Worm (Caenorhabditis elegans): Measurements from ENCODE around the gene ceh-36.

ceh-36 gene

ce11 chrX:14164234-14164633, 22.1 kb downstream of the ceh-36 start, which contains the start of gene vha-20:
Gene vha-20, minus strand, starts transcription at chrX:14164506.
- peak; percentile 51 for TF ChIP-seq ama-1 (optimal IDR thresholded peaks at IDR 0.05)
- TF ChIP-seq unc-62 (GFP tag; optimal IDR thresholded peaks at IDR 0.05), result no peak
- TF ChIP-seq ztf-1 (GFP tag; conservative IDR thresholded peaks at IDR 0.05), result no peak

- no peak for TF ChIP-seq R02D3.7 (tag; optimal IDR thresholded peaks at IDR 0.05)
- no peak for TF ChIP-seq Y55F3AM.14 (GFP tag; optimal IDR thresholded peaks at IDR 0.05)
- TF ChIP-seq elt-1 (tag; optimal IDR thresholded peaks at IDR 0.05), result no peak
- TF ChIP-seq skn-1 (tag; optimal IDR thresholded peaks at IDR 0.05), result no peak
- TF ChIP-seq nhr-6 (tag; optimal IDR thresholded peaks at IDR 0.05), result no peak
- TF ChIP-seq sma-3 (GFP tag; optimal IDR thresholded peaks at IDR 0.05), result peak; percentile 60
- no peak for TF ChIP-seq ama-1 (optimal IDR thresholded peaks at IDR 0.05)
- TF ChIP-seq sma-9 (GFP tag; optimal IDR thresholded peaks at IDR 0.05), result peak; percentile 43
- TF ChIP-seq sma-9 (tag; optimal IDR thresholded peaks at IDR 0.05), result no peak
- no peak for TF ChIP-seq blmp-1 (tag; optimal IDR thresholded peaks at IDR 0.05; ENCODE audit: insufficient read depth)
- TF ChIP-seq crh-2 (tag; optimal IDR thresholded peaks at IDR 0.05), result peak; percentile 43
- TF ChIP-seq mab-5 (tag; optimal IDR thresholded peaks at IDR 0.05), result no peak
- no peak for TF ChIP-seq nhr-23 (tag; optimal IDR thresholded peaks at IDR 0.05)
- no peak for TF ChIP-seq ceh-16 (tag; optimal IDR thresholded peaks at IDR 0.05)
- TF ChIP-seq ztf-11 (tag; optimal IDR thresholded peaks at IDR 0.05), result no peak
- TF ChIP-seq nhr-25 (tag; optimal IDR thresholded peaks at IDR 0.05), result no peak
- TF ChIP-seq ceh-82 (tag; optimal IDR thresholded peaks at IDR 0.05), result no peak
- TF ChIP-seq nhr-77 (tag; optimal IDR thresholded peaks at IDR 0.05), result no peak
- TF ChIP-seq elt-3 (tag; optimal IDR thresholded peaks at IDR 0.05), result no peak
- TF ChIP-seq sem-4 (tag; optimal IDR thresholded peaks at IDR 0.05), result no peak
- TF ChIP-seq nhr-10 (tag; optimal IDR thresholded peaks at IDR 0.05), result no peak
- no peak for TF ChIP-seq mdl-1 (tag; optimal IDR thresholded peaks at IDR 0.05)
- TF ChIP-seq ZK546.5 (tag; optimal IDR thresholded peaks at IDR 0.05), result no peak
- peak; percentile 29 for TF ChIP-seq fos-1 (tag; optimal IDR thresholded peaks at IDR 0.05)
- TF ChIP-seq peb-1 (tag; optimal IDR thresholded peaks at IDR 0.05), result no peak
- no peak for TF ChIP-seq nhr-11 (tag; optimal IDR thresholded peaks at IDR 0.05)
- TF ChIP-seq unc-62 (GFP tag; optimal IDR thresholded peaks at IDR 0.05), result no peak
- no peak for TF ChIP-seq unc-55 (GFP tag; optimal IDR thresholded peaks at IDR 0.05)
- TF ChIP-seq nhr-129 (tag; optimal IDR thresholded peaks at IDR 0.05), result no peak
- no peak for TF ChIP-seq nhr-12 (tag; optimal IDR thresholded peaks at IDR 0.05)
- TF ChIP-seq snpc-4 (tag; optimal IDR thresholded peaks at IDR 0.05), result no peak
- TF ChIP-seq mbf-1 (tag; optimal IDR thresholded peaks at IDR 0.05), result no peak
- TF ChIP-seq lin-39 (tag; optimal IDR thresholded peaks at IDR 0.05), result no peak
- TF ChIP-seq egl-27 (tag; optimal IDR thresholded peaks at IDR 0.05), result no peak
- TF ChIP-seq C34F6.9 (tag; optimal IDR thresholded peaks at IDR 0.05), result no peak
- TF ChIP-seq lin-13 (GFP tag; optimal IDR thresholded peaks at IDR 0.05), result peak; percentile 27
- TF ChIP-seq unc-39 (tag; optimal IDR thresholded peaks at IDR 0.05), result no peak
- no peak for TF ChIP-seq nhr-237 (tag; optimal IDR thresholded peaks at IDR 0.05)
- no peak for TF ChIP-seq ztf-1 (GFP tag; conservative IDR thresholded peaks at IDR 0.05)
- TF ChIP-seq lsy-2 (tag; optimal IDR thresholded peaks at IDR 0.05), result no peak
- peak; percentile 53 for TF ChIP-seq gmeb-1 (tag; optimal IDR thresholded peaks at IDR 0.05)
- TF ChIP-seq ztf-4 (tag; optimal IDR thresholded peaks at IDR 0.05), result no peak
- TF ChIP-seq zag-1 (tag; optimal IDR thresholded peaks at IDR 0.05), result no peak
- TF ChIP-seq F13H6.1 (tag; optimal IDR thresholded peaks at IDR 0.05), result no peak
- no peak for TF ChIP-seq lin-11 (tag; optimal IDR thresholded peaks at IDR 0.05)
- TF ChIP-seq nhr-21 (tag; optimal IDR thresholded peaks at IDR 0.05), result peak; percentile 37
- TF ChIP-seq alr-1 (tag; optimal IDR thresholded peaks at IDR 0.05), result no peak
- TF ChIP-seq dmd-4 (tag; optimal IDR thresholded peaks at IDR 0.05), result no peak
- no peak for TF ChIP-seq aly-2 (tag; optimal IDR thresholded peaks at IDR 0.05)
These were observed 24.6 kb downstream of the ceh-36 start, which contains the start of gene lgc-25 for ce11 chrX:14161684-14162347. Gene lgc-25, minus strand, starts transcription at chrX:14161734.
